Fruit fly (Drosophila melanogaster) whole organism, pupa: Measurements from ENCODE around the gene CG9497.

Experiments used
- CG10348 ChIP-seq: fragments of 200-800 bp; sonication (Bioruptor generic); IDR thresholded peaks from 2 replicates; pipeline ENCODE4 v1.3.6; 2022; ENCODE audit warnings: missing biosample characterization, missing genetic modification characterization
- CG12605 ChIP-seq: fragments of 200-800 bp; sonication (Bioruptor generic); IDR thresholded peaks from 2 replicates; pipeline ENCODE4 v1.3.6; 2022; ENCODE audit warnings: missing biosample characterization, missing genetic modification characterization
- CG13204 ChIP-seq: fragments of 200-800 bp; sonication (Bioruptor generic); optimal IDR thresholded peaks from 2 replicates; lab custom pipeline; 2018; ENCODE audit warnings: missing biosample characterization, mild to moderate bottlenecking, missing genetic modification characterization, moderate library complexity
- CG14655 ChIP-seq: fragments of 200-800 bp; sonication (Bioruptor generic); optimal IDR thresholded peaks from 3 replicates; lab custom pipeline; 2017; ENCODE audit warnings: mild to moderate bottlenecking, missing biosample characterization, missing genetic modification reagents, missing genetic modification characterization
- CG15710 ChIP-seq: fragments of 200-800 bp; sonication (Bioruptor generic); optimal IDR thresholded peaks from 2 replicates; lab custom pipeline; 2018; ENCODE audit warnings: missing biosample characterization, mild to moderate bottlenecking, missing genetic modification characterization, moderate library complexity
- CG17806 ChIP-seq: fragments of 200-800 bp; sonication (Bioruptor generic); optimal IDR thresholded peaks from 2 replicates; lab custom pipeline; 2018; ENCODE audit warnings: missing biosample characterization, mild to moderate bottlenecking, missing genetic modification characterization, moderate library complexity
- CG32121 ChIP-seq: fragments of 200-800 bp; sonication (Bioruptor generic); IDR thresholded peaks from 2 replicates; pipeline ENCODE4 v1.3.6; 2022; ENCODE audit warnings: missing biosample characterization, missing genetic modification characterization
- CG34367 ChIP-seq: fragments of 200-800 bp; sonication (Bioruptor generic); optimal IDR thresholded peaks from 2 replicates; lab custom pipeline; 2018; ENCODE audit warnings: missing biosample characterization, mild to moderate bottlenecking, missing genetic modification characterization
- CG8159 ChIP-seq: fragments of 200-800 bp; sonication (Bioruptor generic); optimal IDR thresholded peaks from 3 replicates; lab custom pipeline; 2018; ENCODE audit warnings: missing biosample characterization, mild to moderate bottlenecking, missing genetic modification characterization, moderate library complexity
- CG9948 ChIP-seq: fragments of 200-800 bp; sonication (Bioruptor generic); optimal IDR thresholded peaks from 2 replicates; lab custom pipeline; 2018; ENCODE audit warnings: missing biosample characterization, mild to moderate bottlenecking, missing genetic modification characterization, moderate library complexity
- EcR ChIP-seq: fragments of 200-800 bp; sonication (Bioruptor generic); optimal IDR thresholded peaks from 3 replicates; lab custom pipeline; 2019; ENCODE audit warnings: missing biosample characterization, missing genetic modification characterization, mild to moderate bottlenecking, moderate library complexity, missing genetic modification reagents
- Pif1B ChIP-seq: fragments of 200-800 bp; sonication (Bioruptor generic); optimal IDR thresholded peaks from 3 replicates; lab custom pipeline; 2016; ENCODE audit warnings: missing biosample characterization, missing genetic modification characterization
- Snoo ChIP-seq: fragments of 200-800 bp; sonication (Bioruptor generic); optimal IDR thresholded peaks from 3 replicates; lab custom pipeline; 2017; ENCODE audit warnings: missing biosample characterization, mild to moderate bottlenecking, missing genetic modification characterization, inconsistent platforms
- rn ChIP-seq: fragments of 200-800 bp; sonication (Bioruptor generic); IDR thresholded peaks from 2 replicates; pipeline ENCODE4 v1.3.6; 2022; ENCODE audit warnings: missing biosample characterization, missing genetic modification characterization

DNA sequence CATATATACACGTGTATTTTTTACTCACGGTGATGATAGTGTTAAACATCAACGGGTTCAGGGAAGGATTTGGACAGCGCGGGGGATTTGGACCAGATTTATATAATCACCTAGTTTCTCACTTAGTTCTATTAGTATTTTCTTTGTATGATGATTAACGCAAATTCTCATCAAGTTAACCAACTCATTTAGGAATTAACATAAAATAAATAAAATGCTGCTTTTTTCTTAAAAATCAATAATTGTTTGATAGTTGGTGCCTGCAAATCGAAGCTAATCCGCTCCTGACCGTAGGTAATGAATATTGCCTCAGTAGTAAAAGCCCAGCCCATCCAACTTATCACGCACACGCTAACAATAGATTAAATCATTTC, 3.6 kb upstream of the CG9497 start:
- no peak for TF ChIP-seq CG17806
- TF ChIP-seq CG14655, result no peak
- no peak for TF ChIP-seq CG34367
- TF ChIP-seq CG10348 (GFP tag; lab: Robert Waterston, UW), result no peak
- TF ChIP-seq CG12605, result no peak
- TF ChIP-seq rn (GFP tag; lab: Robert Waterston, UW), result no peak
- no peak for TF ChIP-seq CG9948 (tag; lab: Kevin White, UChicago)
- no peak for TF ChIP-seq Snoo
- peak; percentile 14 for TF ChIP-seq CG15710 (tag; lab: Kevin White, UChicago)
- no peak for TF ChIP-seq CG13204 (GFP tag; lab: Kevin White, UChicago)
- TF ChIP-seq EcR, result no peak
- TF ChIP-seq CG32121 (GFP tag; lab: Robert Waterston, UW), result no peak
- peak; percentile 38 for TF ChIP-seq CG8159
- no peak for TF ChIP-seq Pif1B (GFP tag; lab: Kevin White, UChicago)
